Worm (Caenorhabditis elegans) whole organism, L3 larva: ENCODE results near the gene rpoa-1.

Experiments
- R02D3.7 ChIP-seq: fragments of 150-350 bp; optimal IDR thresholded peaks from 2 replicates; lab custom pipeline; 2014; ENCODE audit warnings: missing biosample characterization, missing genetic modification characterization
- aly-2 ChIP-seq: fragments of 150-350 bp; optimal IDR thresholded peaks from 2 replicates; lab custom pipeline; 2014; ENCODE audit warnings: missing biosample characterization, missing genetic modification characterization
- ama-1 ChIP-seq: fragments of 150-350 bp; optimal IDR thresholded peaks from 2 replicates; lab custom pipeline; 2018
- ceh-16 ChIP-seq: sonication (generic microtip); optimal IDR thresholded peaks from 2 replicates; lab custom pipeline; 2017; ENCODE audit warnings: missing biosample characterization, missing genetic modification characterization
- ceh-9 ChIP-seq: sonication (generic microtip); optimal IDR thresholded peaks from 2 replicates; lab custom pipeline; 2018; ENCODE audit warnings: missing biosample characterization, missing genetic modification characterization
- daf-12 ChIP-seq: fragments of 150-350 bp; optimal IDR thresholded peaks from 2 replicates; lab custom pipeline; 2014; ENCODE audit warnings: missing biosample characterization, missing genetic modification reagents, missing genetic modification characterization
- egl-5 ChIP-seq: fragments of 150-350 bp; optimal IDR thresholded peaks from 2 replicates; lab custom pipeline; 2017; ENCODE audit warnings: missing biosample characterization, missing genetic modification reagents, missing genetic modification characterization, inconsistent platforms
- elt-1 ChIP-seq: fragments of 150-350 bp; optimal IDR thresholded peaks from 2 replicates; lab custom pipeline; 2014; ENCODE audit warnings: missing biosample characterization, missing genetic modification characterization
- elt-2 ChIP-seq: sonication (generic microtip); optimal IDR thresholded peaks from 2 replicates; lab custom pipeline; 2016; ENCODE audit warnings: missing genetic modification reagents, mild to moderate bottlenecking, missing genetic modification characterization, missing compliant biosample characterization
- eor-1 ChIP-seq, 2 experiments: fragments of 150-350 bp; optimal IDR thresholded peaks; 2 replicates each; lab custom pipeline; 2014 to 2018; ENCODE audit warnings: missing biosample characterization in 2 of 2, missing genetic modification characterization in 2 of 2
- fkh-10 ChIP-seq: sonication (generic microtip); optimal IDR thresholded peaks from 2 replicates; lab custom pipeline; 2017; ENCODE audit warnings: missing biosample characterization, missing genetic modification reagents, missing genetic modification characterization
- fkh-2 ChIP-seq: fragments of 150-350 bp; optimal IDR thresholded peaks from 2 replicates; lab custom pipeline; 2014; ENCODE audit warnings: missing biosample characterization, missing genetic modification reagents, missing genetic modification characterization
- fos-1 ChIP-seq: fragments of 150-350 bp; optimal IDR thresholded peaks from 2 replicates; lab custom pipeline; 2014; ENCODE audit warnings: missing biosample characterization, missing genetic modification characterization
- hmg-11 ChIP-seq: sonication (generic microtip); optimal IDR thresholded peaks from 2 replicates; lab custom pipeline; 2016; ENCODE audit warnings: missing genetic modification characterization, missing compliant biosample characterization
- jun-1 ChIP-seq: fragments of 150-350 bp; optimal IDR thresholded peaks from 2 replicates; lab custom pipeline; 2014; ENCODE audit warnings: missing biosample characterization, missing genetic modification reagents, missing genetic modification characterization
- lin-15B ChIP-seq: fragments of 150-350 bp; optimal IDR thresholded peaks from 2 replicates; lab custom pipeline; 2014; ENCODE audit warnings: missing biosample characterization, missing genetic modification characterization
- lin-39 ChIP-seq: fragments of 150-350 bp; optimal IDR thresholded peaks from 2 replicates; lab custom pipeline; 2018; ENCODE audit warnings: missing biosample characterization, missing genetic modification reagents, missing genetic modification characterization
- lsy-12 ChIP-seq: sonication (generic microtip); optimal IDR thresholded peaks from 2 replicates; lab custom pipeline; 2016; ENCODE audit warnings: mild to moderate bottlenecking, missing genetic modification characterization, missing compliant biosample characterization
- mdl-1 ChIP-seq: fragments of 150-350 bp; optimal IDR thresholded peaks from 2 replicates; lab custom pipeline; 2014; ENCODE audit warnings: missing biosample characterization, missing genetic modification characterization
- mml-1 ChIP-seq: fragments of 150-350 bp; sonication (generic microtip); optimal IDR thresholded peaks from 3 replicates; lab custom pipeline; 2014; ENCODE audit warnings: missing biosample characterization, missing genetic modification characterization
- nfya-1 ChIP-seq: sonication (generic microtip); optimal IDR thresholded peaks from 2 replicates; lab custom pipeline; 2017; ENCODE audit warnings: missing genetic modification characterization, mild to moderate bottlenecking, missing compliant biosample characterization, antibody characterized with exemption, moderate library complexity; ENCODE audit not compliant: insufficient read depth
- nhr-11 ChIP-seq: fragments of 150-350 bp; optimal IDR thresholded peaks from 2 replicates; lab custom pipeline; 2014; ENCODE audit warnings: missing biosample characterization, missing genetic modification characterization
- nhr-12 ChIP-seq: fragments of 150-350 bp; optimal IDR thresholded peaks from 2 replicates; lab custom pipeline; 2014; ENCODE audit warnings: missing biosample characterization, missing genetic modification characterization
- nhr-23 ChIP-seq: fragments of 150-350 bp; optimal IDR thresholded peaks from 2 replicates; lab custom pipeline; 2014; ENCODE audit warnings: missing biosample characterization, missing genetic modification reagents, missing genetic modification characterization
- nhr-28 ChIP-seq: fragments of 150-350 bp; optimal IDR thresholded peaks from 2 replicates; lab custom pipeline; 2014; ENCODE audit warnings: missing biosample characterization, missing genetic modification characterization
- nhr-67 ChIP-seq: fragments of 150-350 bp; optimal IDR thresholded peaks from 2 replicates; lab custom pipeline; 2014; ENCODE audit warnings: missing biosample characterization, missing genetic modification characterization
- nhr-76 ChIP-seq: fragments of 150-350 bp; sonication (generic microtip); optimal IDR thresholded peaks from 5 replicates; lab custom pipeline; 2014; ENCODE audit warnings: missing biosample characterization, missing genetic modification characterization
- pha-4 ChIP-seq: fragments of 150-350 bp; optimal IDR thresholded peaks from 2 replicates; lab custom pipeline; 2014; ENCODE audit warnings: missing biosample characterization, missing genetic modification reagents, missing genetic modification characterization
- pqm-1 ChIP-seq: fragments of 150-350 bp; optimal IDR thresholded peaks from 2 replicates; lab custom pipeline; 2017; ENCODE audit warnings: missing biosample characterization, missing genetic modification characterization, inconsistent platforms
- sea-2 ChIP-seq: fragments of 150-350 bp; sonication (generic microtip); optimal IDR thresholded peaks from 4 replicates; lab custom pipeline; 2014; ENCODE audit warnings: missing biosample characterization, missing genetic modification reagents, missing genetic modification characterization
- skn-1 ChIP-seq: fragments of 150-350 bp; optimal IDR thresholded peaks from 2 replicates; lab custom pipeline; 2014; ENCODE audit warnings: missing biosample characterization, missing genetic modification characterization
- unc-39 ChIP-seq: sonication (generic microtip); optimal IDR thresholded peaks from 4 replicates; lab custom pipeline; 2017; ENCODE audit warnings: missing biosample characterization, missing genetic modification characterization
- zag-1 ChIP-seq: fragments of 150-350 bp; optimal IDR thresholded peaks from 2 replicates; lab custom pipeline; 2014; ENCODE audit warnings: missing biosample characterization, missing genetic modification characterization
- ztf-4 ChIP-seq: fragments of 150-350 bp; optimal IDR thresholded peaks from 2 replicates; lab custom pipeline; 2014; ENCODE audit warnings: missing biosample characterization, missing genetic modification characterization

rpoa-1 gene

DNA sequence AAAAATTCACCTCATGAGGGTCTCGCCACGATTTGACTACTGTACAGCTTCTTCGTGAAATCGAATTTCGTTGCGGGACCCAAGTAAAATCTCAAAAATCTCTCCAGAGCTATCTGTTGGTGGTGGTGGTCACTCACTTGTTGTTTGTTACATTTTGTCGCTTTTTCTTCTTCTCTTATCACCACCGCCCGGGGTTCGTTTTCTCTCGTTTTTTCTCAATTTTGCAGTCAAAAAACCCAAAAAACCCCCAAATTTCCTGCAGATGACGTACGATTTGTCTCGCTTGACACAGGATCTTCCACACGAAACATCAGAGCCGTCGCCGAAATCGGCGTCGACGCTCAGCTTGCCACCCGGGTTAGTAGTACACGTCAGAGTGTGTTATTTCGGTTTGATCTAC is 41.5 kb upstream of the rpoa-1 start, which contains the start of gene R06B9.5:
Gene R06B9.5, plus strand, starts transcription at position 232 of the 400 bp plus-strand sequence.
- TF ChIP-seq zag-1 (tag; lab: Kevin White, UChicago): no peak
- TF ChIP-seq nhr-11 (tag; lab: Kevin White, UChicago): no peak
- no peak for TF ChIP-seq unc-39 (tag; lab: Kevin White, UChicago)
- TF ChIP-seq jun-1 (tag; lab: Kevin White, UChicago): no peak
- TF ChIP-seq ama-1 (lab: Kevin White, UChicago): peak; percentile 10
- no peak for TF ChIP-seq skn-1
- TF ChIP-seq daf-12 (tag; lab: Kevin White, UChicago): no peak

DNA sequence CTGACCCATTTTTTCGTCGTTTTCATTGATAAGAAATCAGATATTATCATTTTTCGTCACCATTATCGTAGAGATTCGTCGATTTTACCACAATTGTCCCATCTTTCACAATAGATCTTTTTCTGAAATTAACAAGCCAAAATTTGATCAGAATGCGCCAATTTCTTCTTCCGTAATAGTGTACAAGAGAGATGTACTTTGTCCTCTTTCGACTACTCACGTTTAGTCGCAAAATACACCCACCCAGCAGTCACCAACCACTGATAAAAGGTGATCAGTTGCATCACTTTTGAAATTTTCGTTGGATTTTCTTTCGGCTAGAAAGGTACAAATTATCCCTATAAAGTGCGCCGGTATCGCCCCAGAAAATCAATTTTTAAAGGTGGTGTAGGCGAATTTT is 38.0 kb upstream of the rpoa-1 start:
- no peak for TF ChIP-seq ceh-16
- TF ChIP-seq pqm-1 (tag; lab: Kevin White, UChicago): peak; percentile 10
- TF ChIP-seq nhr-28 (tag; lab: Kevin White, UChicago): no peak
- peak; percentile 20 for TF ChIP-seq elt-2 (tag; lab: Kevin White, UChicago)
- TF ChIP-seq, all 47 proteins: peak for 2

DNA sequence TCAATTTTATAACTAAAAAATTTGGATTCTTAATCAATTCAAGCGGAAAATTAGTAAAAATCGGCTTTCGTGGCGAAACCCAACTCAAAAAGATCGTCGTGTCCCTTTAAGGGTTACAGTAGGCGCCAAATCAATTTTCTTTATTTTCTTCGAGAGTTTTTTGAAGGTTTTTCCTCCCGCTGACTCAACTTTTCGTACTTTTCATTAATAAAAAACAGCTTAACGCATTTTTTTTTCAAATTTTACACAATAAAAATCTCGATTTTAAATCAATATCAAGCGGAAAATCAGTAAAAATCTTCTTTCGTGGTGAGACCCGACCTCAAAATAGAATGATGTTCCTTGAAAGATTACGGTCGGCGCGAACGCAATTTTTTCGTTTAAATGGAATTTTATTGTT is 37.6 kb upstream of the rpoa-1 start:
- no peak for TF ChIP-seq eor-1 (tag; optimal IDR thresholded peaks at IDR 0.05; lab: Kevin White, UChicago)
- TF ChIP-seq ztf-4 (tag; lab: Kevin White, UChicago): no peak
- no peak for TF ChIP-seq fkh-2 (tag; lab: Kevin White, UChicago)
- no peak for TF ChIP-seq jun-1 (tag; lab: Kevin White, UChicago)
- no peak for TF ChIP-seq lsy-12
- TF ChIP-seq skn-1: no peak

DNA sequence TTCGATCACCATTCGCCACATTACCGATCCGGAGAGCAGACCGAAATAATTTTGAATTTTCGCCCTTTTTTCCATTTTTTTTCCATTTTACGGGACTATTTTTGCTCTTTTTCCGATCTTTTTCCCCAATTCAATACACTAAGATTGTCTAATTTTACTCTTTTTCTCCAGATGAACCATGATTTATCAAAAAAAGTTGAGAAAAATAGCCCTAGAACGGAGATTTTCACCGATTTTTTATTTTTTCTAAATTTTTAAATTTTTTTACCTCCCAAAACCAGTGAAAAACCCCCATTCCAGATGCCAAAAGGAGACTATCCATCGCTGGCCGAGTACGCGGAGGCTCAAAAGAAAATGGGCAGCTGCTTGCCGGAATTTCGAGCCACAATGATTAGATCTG is 34.8 kb upstream of the rpoa-1 start, which contains the start of gene Y54G9A.9:
Gene Y54G9A.9, plus strand, starts transcription at position 301 of the 400 bp plus-strand sequence.
- no peak for TF ChIP-seq unc-39 (tag; lab: Kevin White, UChicago)
- no peak for TF ChIP-seq mml-1 (tag; lab: Kevin White, UChicago)
- no peak for TF ChIP-seq nhr-67 (tag; lab: Kevin White, UChicago)
- no peak for TF ChIP-seq sea-2
- TF ChIP-seq elt-2 (tag; lab: Kevin White, UChicago): no peak
- no peak for TF ChIP-seq nhr-11 (tag; lab: Kevin White, UChicago)
- TF ChIP-seq R02D3.7 (tag; lab: Kevin White, UChicago): no peak
- no peak for TF ChIP-seq fkh-10 (GFP tag; lab: Kevin White, UChicago)
- TF ChIP-seq hmg-11 (tag; lab: Kevin White, UChicago): no peak

DNA sequence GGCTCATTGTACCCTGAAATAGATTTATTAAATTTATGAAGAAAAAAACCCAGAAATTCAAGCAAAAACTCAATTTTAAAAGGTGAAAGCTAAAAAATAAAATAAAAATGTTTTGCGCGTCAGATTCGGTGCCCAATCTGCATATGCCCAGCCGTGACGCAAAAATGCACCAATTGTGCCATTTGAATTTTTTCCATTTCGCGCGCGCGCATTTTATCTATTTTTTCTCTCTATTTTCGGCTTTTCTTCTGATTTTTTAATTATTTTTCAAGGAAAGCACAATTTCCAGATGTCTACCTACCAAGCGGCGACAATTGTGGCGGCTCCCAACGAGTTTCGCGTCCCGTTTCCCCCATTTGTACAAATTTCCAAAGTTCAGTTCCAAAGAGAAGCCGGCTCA is 31.2 kb upstream of the rpoa-1 start, which contains the start of the genes Y54G9A.7 and bub-3:
Gene Y54G9A.7, minus strand, starts transcription at position 7 of the 400 bp plus-strand sequence.
Gene bub-3, plus strand, starts transcription at position 270 of the 400 bp plus-strand sequence.
- TF ChIP-seq ceh-16 (no peak), lin-15B (tag; lab: Kevin White, UChicago) (peak; percentile 33), nfya-1 (tag; lab: Kevin White, UChicago) (peak; percentile 36), ceh-9 (tag; lab: Kevin White, UChicago) (no peak), nhr-76 (tag; lab: Kevin White, UChicago) (no peak), aly-2 (tag; lab: Kevin White, UChicago) (no peak), pha-4 (tag; lab: Kevin White, UChicago) (peak; percentile 42), daf-12 (tag; lab: Kevin White, UChicago) (no peak), elt-2 (tag; lab: Kevin White, UChicago) (no peak), egl-5 (tag; lab: Kevin White, UChicago) (no peak), hmg-11 (tag; lab: Kevin White, UChicago) (peak; percentile 65)

DNA sequence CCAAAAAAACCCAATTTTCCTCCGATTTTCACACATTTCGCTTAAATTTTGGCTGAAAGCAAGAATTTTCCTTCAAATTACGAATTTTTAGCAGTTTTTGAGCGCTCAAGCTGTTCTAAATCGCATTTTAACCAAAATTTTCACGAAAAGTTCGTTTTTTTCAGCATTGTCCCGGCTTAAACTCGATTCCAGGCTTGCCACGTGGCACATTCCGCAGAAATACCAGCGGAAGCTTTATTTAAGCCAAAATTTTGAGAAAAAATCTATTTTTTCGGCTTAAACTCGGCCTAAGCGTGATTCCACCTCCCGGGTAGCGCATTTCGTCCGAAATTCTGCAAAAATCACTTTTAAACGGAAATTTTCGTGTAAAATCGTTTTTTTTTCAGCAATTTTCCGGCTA is 29.2 kb upstream of the rpoa-1 start:
- TF ChIP-seq fkh-2 (tag; lab: Kevin White, UChicago) (no peak), fos-1 (tag; lab: Kevin White, UChicago) (no peak), elt-2 (tag; lab: Kevin White, UChicago) (no peak), ceh-16 (no peak)

DNA sequence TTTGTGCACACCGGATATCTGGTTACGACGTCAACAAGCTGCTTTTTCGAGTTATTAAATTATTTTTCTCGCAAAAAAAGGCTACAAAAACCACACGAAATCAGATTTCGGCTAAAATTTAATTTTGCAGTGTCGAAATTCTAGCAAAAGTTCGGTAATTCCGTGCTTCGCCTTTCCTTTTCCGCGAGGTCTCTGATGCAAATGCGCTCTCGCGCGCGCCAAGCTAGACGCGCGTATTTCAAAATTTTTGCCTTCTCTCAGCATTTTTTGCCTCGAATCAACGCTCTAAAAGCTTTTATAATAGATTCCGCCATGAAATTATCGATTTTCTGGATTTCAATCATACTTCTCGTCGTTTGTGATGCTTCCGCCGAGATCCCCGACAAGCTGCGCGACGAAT is 28.2 kb upstream of the rpoa-1 start, which contains the start of gene Y54G9A.5:
Gene Y54G9A.5, plus strand, starts transcription at position 245 of the 400 bp plus-strand sequence.
- TF ChIP-seq ztf-4 (tag; lab: Kevin White, UChicago) (no peak), R02D3.7 (tag; lab: Kevin White, UChicago) (no peak), nhr-11 (tag; lab: Kevin White, UChicago) (no peak), fkh-2 (tag; lab: Kevin White, UChicago) (no peak), elt-2 (tag; lab: Kevin White, UChicago) (no peak), nhr-23 (tag; lab: Kevin White, UChicago) (no peak), mdl-1 (tag; lab: Kevin White, UChicago) (no peak), lin-39 (tag; lab: Kevin White, UChicago) (no peak), aly-2 (tag; lab: Kevin White, UChicago) (no peak), daf-12 (tag; lab: Kevin White, UChicago) (no peak), elt-1 (no peak), fos-1 (tag; lab: Kevin White, UChicago) (no peak), ceh-9 (tag; lab: Kevin White, UChicago) (no peak), nhr-12 (tag; lab: Kevin White, UChicago) (no peak), eor-1 (tag; optimal IDR thresholded peaks at IDR 0.05; lab: Kevin White, UChicago) (no peak), nhr-67 (tag; lab: Kevin White, UChicago) (no peak)
- TF ChIP-seq, all 47 proteins: peak for 0
